Fruit fly (Drosophila melanogaster) whole organism, embryonic: ENCODE measurements around the gene Pp1alpha-96A.

Experiments
- Bgb ChIP-seq: fragments of 200-800 bp; sonication (Bioruptor generic); IDR thresholded peaks from 2 replicates; pipeline ENCODE4 v1.3.6; 2022; ENCODE audit warnings: missing biosample characterization, missing genetic modification characterization; ENCODE audit not compliant: partially characterized antibody
- Blimp-1 ChIP-seq: fragments of 200-800 bp; sonication (Bioruptor generic); optimal IDR thresholded peaks from 3 replicates; lab custom pipeline; 2018; ENCODE audit warnings: missing biosample characterization, missing genetic modification characterization, mild to moderate bottlenecking, moderate library complexity, missing genetic modification reagents
- CG10147 ChIP-seq: fragments of 200-800 bp; sonication (Bioruptor generic); optimal IDR thresholded peaks from 2 replicates; lab custom pipeline; 2019; ENCODE audit warnings: missing biosample characterization, mild to moderate bottlenecking, missing genetic modification characterization, moderate library complexity
- CG10267 ChIP-seq: fragments of 200-800 bp; sonication (Bioruptor generic); optimal IDR thresholded peaks from 2 replicates; lab custom pipeline; 2018; ENCODE audit warnings: missing biosample characterization, mild to moderate bottlenecking, missing genetic modification characterization, moderate library complexity
- CG10543 ChIP-seq: fragments of 200-800 bp; sonication (Bioruptor generic); optimal IDR thresholded peaks from 3 replicates; lab custom pipeline; 2017; ENCODE audit warnings: missing biosample characterization, mild to moderate bottlenecking, missing genetic modification characterization, moderate library complexity
- CG11398 ChIP-seq: fragments of 200-800 bp; sonication (Bioruptor generic); optimal IDR thresholded peaks from 2 replicates; lab custom pipeline; 2016; ENCODE audit warnings: missing biosample characterization, missing genetic modification characterization
- CG12769 ChIP-seq: fragments of 200-800 bp; sonication (Bioruptor generic); optimal IDR thresholded peaks from 2 replicates; lab custom pipeline; 2019; ENCODE audit warnings: missing biosample characterization, mild to moderate bottlenecking, missing genetic modification characterization, moderate library complexity
- CG13287 ChIP-seq: fragments of 200-800 bp; sonication (Bioruptor generic); IDR thresholded peaks from 2 replicates; pipeline ENCODE4 v1.3.6; 2022; ENCODE audit warnings: missing biosample characterization, missing genetic modification characterization; ENCODE audit not compliant: partially characterized antibody
- CG15514 ChIP-seq: fragments of 200-800 bp; sonication (Bioruptor generic); optimal IDR thresholded peaks from 3 replicates; lab custom pipeline; 2017; ENCODE audit warnings: missing biosample characterization, missing genetic modification characterization, mild to moderate bottlenecking, moderate library complexity, missing genetic modification reagents
- CG1603 ChIP-seq: fragments of 200-800 bp; sonication (Bioruptor generic); optimal IDR thresholded peaks from 2 replicates; lab custom pipeline; 2019; ENCODE audit warnings: missing biosample characterization, mild to moderate bottlenecking, missing genetic modification characterization, moderate library complexity
- CG3281 ChIP-seq: fragments of 200-800 bp; sonication (Bioruptor generic); optimal IDR thresholded peaks from 3 replicates; lab custom pipeline; 2017; ENCODE audit warnings: missing biosample characterization, mild to moderate bottlenecking, missing genetic modification characterization
- CG7745 ChIP-seq: fragments of 200-800 bp; sonication (Bioruptor generic); optimal IDR thresholded peaks from 2 replicates; lab custom pipeline; 2018; ENCODE audit warnings: missing biosample characterization, mild to moderate bottlenecking, missing genetic modification characterization, moderate library complexity
- CG7963 ChIP-seq: fragments of 200-800 bp; sonication (Bioruptor generic); IDR thresholded peaks from 3 replicates; pipeline ENCODE4 v1.3.6; 2022; ENCODE audit warnings: missing biosample characterization, missing genetic modification characterization; ENCODE audit not compliant: partially characterized antibody
- CG8290 ChIP-seq, 3 experiments: fragments of 200-800 bp; sonication (Bioruptor generic); optimal IDR thresholded peaks; 2 replicates each; lab custom pipeline; 2016 to 2019; ENCODE audit warnings: missing biosample characterization in 3 of 3, missing genetic modification characterization in 3 of 3, mild to moderate bottlenecking in 2 of 3, moderate library complexity in 1 of 3
- CG8359 ChIP-seq: fragments of 200-800 bp; sonication (Bioruptor generic); optimal IDR thresholded peaks from 2 replicates; lab custom pipeline; 2017; ENCODE audit warnings: missing biosample characterization, mild to moderate bottlenecking, missing genetic modification characterization, borderline replicate concordance
- CG8388 ChIP-seq: fragments of 200-800 bp; sonication (Bioruptor generic); optimal IDR thresholded peaks from 2 replicates; lab custom pipeline; 2019; ENCODE audit warnings: missing biosample characterization, mild to moderate bottlenecking, missing genetic modification characterization, moderate library complexity
- CG9932 ChIP-seq: fragments of 200-800 bp; sonication (Bioruptor generic); IDR thresholded peaks from 2 replicates; pipeline ENCODE4 v1.3.6; 2022; ENCODE audit warnings: missing biosample characterization, missing genetic modification characterization
- CTCF ChIP-seq: fragments of 200-800 bp; sonication (Bioruptor generic); optimal IDR thresholded peaks from 2 replicates; lab custom pipeline; 2017; ENCODE audit warnings: missing biosample characterization, mild to moderate bottlenecking, missing genetic modification characterization, moderate library complexity
- CoRest ChIP-seq: fragments of 200-800 bp; sonication (Bioruptor generic); optimal IDR thresholded peaks from 3 replicates; lab custom pipeline; 2018; ENCODE audit warnings: missing biosample characterization, mild to moderate bottlenecking, missing genetic modification characterization, moderate library complexity
- Eip74EF ChIP-seq, 2 experiments: fragments of 200-800 bp in 1 of 2; fragments of >200 bp in 1 of 2; sonication (Bioruptor generic) in 1 of 2; optimal IDR thresholded peaks; 2 replicates each; lab custom pipeline; 2017 to 2019; ENCODE audit warnings: missing biosample characterization in 2 of 2, missing genetic modification characterization in 2 of 2, mild to moderate bottlenecking in 1 of 2, moderate library complexity in 1 of 2
- H15 ChIP-seq: fragments of 200-800 bp; sonication (Bioruptor generic); IDR thresholded peaks from 3 replicates; pipeline ENCODE4 v1.3.6; 2022; ENCODE audit warnings: missing biosample characterization, missing genetic modification characterization
- Med ChIP-seq: fragments of 200-800 bp; sonication (Bioruptor generic); peaks from one replicate; lab custom pipeline; 2016; ENCODE audit warnings: missing biosample characterization, missing genetic modification characterization, mild to moderate bottlenecking, inconsistent platforms, moderate library complexity
- Nf-YC ChIP-seq: fragments of 200-800 bp; optimal IDR thresholded peaks from 3 replicates; lab custom pipeline; 2019; ENCODE audit warnings: missing biosample characterization, mild to moderate bottlenecking, missing genetic modification characterization, moderate library complexity
- Rfx ChIP-seq: fragments of 200-800 bp; sonication (Bioruptor generic); IDR thresholded peaks from 2 replicates; pipeline ENCODE4 v1.3.6; 2022; ENCODE audit warnings: missing biosample characterization, missing genetic modification characterization
- Xrp1 ChIP-seq: fragments of 200-800 bp; sonication (Bioruptor generic); IDR thresholded peaks from 2 replicates; pipeline ENCODE4 v1.3.6; 2022; ENCODE audit warnings: missing biosample characterization, missing genetic modification characterization
- ab ChIP-seq: fragments of 200-800 bp; sonication (Bioruptor generic); optimal IDR thresholded peaks from 2 replicates; lab custom pipeline; 2016; ENCODE audit warnings: missing biosample characterization, missing genetic modification characterization
- abd-A ChIP-seq: fragments of 200-800 bp; sonication (Bioruptor generic); optimal IDR thresholded peaks from 3 replicates; lab custom pipeline; 2019; ENCODE audit warnings: missing biosample characterization, mild to moderate bottlenecking, missing genetic modification characterization, moderate library complexity
- aop ChIP-seq: fragments of 200-800 bp; sonication (Bioruptor generic); IDR thresholded peaks from 2 replicates; pipeline ENCODE4 v1.3.6; 2022; ENCODE audit warnings: missing biosample characterization, missing genetic modification characterization
- chinmo ChIP-seq: fragments of 200-800 bp; sonication (Bioruptor generic); IDR thresholded peaks from 4 replicates; pipeline ENCODE4 v1.3.6; 2022; ENCODE audit warnings: missing biosample characterization, missing genetic modification characterization; ENCODE audit not compliant: partially characterized antibody
- dm ChIP-seq: fragments of 200-800 bp; sonication (Bioruptor generic); optimal IDR thresholded peaks from 3 replicates; lab custom pipeline; 2016; ENCODE audit warnings: missing biosample characterization, missing genetic modification characterization
- dysf ChIP-seq: fragments of 200-800 bp; sonication (Bioruptor generic); IDR thresholded peaks from 3 replicates; pipeline ENCODE4 v1.3.6; 2022; ENCODE audit warnings: missing biosample characterization, missing genetic modification characterization
- jing ChIP-seq: fragments of 200-800 bp; sonication (Bioruptor generic); optimal IDR thresholded peaks from 2 replicates; lab custom pipeline; 2018; ENCODE audit warnings: missing biosample characterization, mild to moderate bottlenecking, missing genetic modification characterization
- onecut ChIP-seq: fragments of 200-800 bp; sonication (Bioruptor generic); IDR thresholded peaks from 2 replicates; pipeline ENCODE4 v1.3.6; 2022; ENCODE audit warnings: missing biosample characterization, missing genetic modification characterization
- sens ChIP-seq: fragments of 200-800 bp; sonication (Bioruptor generic); peaks from one replicate; lab custom pipeline; 2016; ENCODE audit warnings: missing biosample characterization, missing genetic modification characterization
- seq ChIP-seq: fragments of 200-800 bp; sonication (Bioruptor generic); IDR thresholded peaks from 2 replicates; pipeline ENCODE4 v1.3.6; 2022; ENCODE audit warnings: missing biosample characterization, missing genetic modification characterization
- shn ChIP-seq: fragments of 200-800 bp; sonication (Bioruptor generic); optimal IDR thresholded peaks from 3 replicates; lab custom pipeline; 2016; ENCODE audit warnings: missing biosample characterization, missing genetic modification characterization
- sr ChIP-seq: fragments of 200-800 bp; sonication (Bioruptor generic); IDR thresholded peaks from 3 replicates; pipeline ENCODE4 v1.3.6; 2022; ENCODE audit warnings: missing biosample characterization, missing genetic modification characterization
- stwl ChIP-seq: fragments of 200-800 bp; sonication (Bioruptor generic); optimal IDR thresholded peaks from 3 replicates; lab custom pipeline; 2018; ENCODE audit warnings: missing biosample characterization, mild to moderate bottlenecking, missing genetic modification characterization, moderate library complexity
- tin ChIP-seq: fragments of 200-800 bp; sonication (Bioruptor generic); optimal IDR thresholded peaks from 3 replicates; lab custom pipeline; 2016; ENCODE audit warnings: missing biosample characterization, missing genetic modification characterization
- trh ChIP-seq: fragments of 200-800 bp; sonication (Bioruptor generic); optimal IDR thresholded peaks from 2 replicates; lab custom pipeline; 2016; ENCODE audit warnings: missing biosample characterization, missing genetic modification characterization
- vfl ChIP-seq: fragments of 200-800 bp; sonication (Bioruptor generic); optimal IDR thresholded peaks from 2 replicates; lab custom pipeline; 2016; ENCODE audit warnings: missing biosample characterization, missing genetic modification characterization
- vnd ChIP-seq: fragments of 200-800 bp; sonication (Bioruptor generic); IDR thresholded peaks from 3 replicates; pipeline ENCODE4 v1.3.6; 2022; ENCODE audit warnings: missing biosample characterization, missing genetic modification characterization; ENCODE audit not compliant: partially characterized antibody
- vvl ChIP-seq: fragments of 200-800 bp; sonication (Bioruptor generic); IDR thresholded peaks from 2 replicates; pipeline ENCODE4 v1.3.6; 2022; ENCODE audit warnings: missing biosample characterization, missing genetic modification characterization
- wdn ChIP-seq: fragments of 200-800 bp; sonication (Bioruptor generic); IDR thresholded peaks from 2 replicates; pipeline ENCODE4 v1.3.6; 2022; ENCODE audit warnings: missing biosample characterization, missing genetic modification characterization

Pp1alpha-96A gene

dm6 chr3R:24521313-24521712 lies 3.2 kb downstream of the Pp1alpha-96A start:
- TF ChIP-seq trh (GFP tag; lab: Kevin White, UChicago) (no peak), chinmo (GFP tag; lab: Robert Waterston, UW) (0 out of 4 replicates have a peak, but pooled peaks have one; percentile 24), Xrp1 (GFP tag; lab: Robert Waterston, UW) (0 out of 2 replicates have a peak, but pooled peaks have one; percentile 8), CG8388 (GFP tag; lab: Kevin White, UChicago) (peak; percentile 65), Eip74EF (GFP tag; optimal IDR thresholded peaks at IDR 0.05; lab: Kevin White, UChicago) (no peak), CG3281 (no peak), dysf (GFP tag; lab: Robert Waterston, UW) (0 out of 3 replicates have a peak, but pooled peaks have one; percentile 21), CG8359 (GFP tag; lab: Kevin White, UChicago) (no peak), sens (GFP tag; lab: Kevin White, UChicago) (peak; percentile 55)

- peak; percentile 36 for TF ChIP-seq CG10267
- no peak for TF ChIP-seq seq (GFP tag; lab: Robert Waterston, UW)
- TF ChIP-seq CG7963 (GFP tag; lab: Robert Waterston, UW) = no peak
- no peak for TF ChIP-seq CG13287 (GFP tag; lab: Robert Waterston, UW)
- TF ChIP-seq shn (GFP tag; lab: Kevin White, UChicago) = no peak
- no peak for TF ChIP-seq Nf-YC (tag; lab: Kevin White, UChicago)
- peak; percentile 64 for TF ChIP-seq stwl (tag; lab: Kevin White, UChicago)
These were observed 5.5 kb downstream of the Pp1alpha-96A start, which contains the start of gene CG13622 for dm6 chr3R:24523578-24523977. Gene CG13622, minus strand, starts transcription at chr3R:24523678.

DNA sequence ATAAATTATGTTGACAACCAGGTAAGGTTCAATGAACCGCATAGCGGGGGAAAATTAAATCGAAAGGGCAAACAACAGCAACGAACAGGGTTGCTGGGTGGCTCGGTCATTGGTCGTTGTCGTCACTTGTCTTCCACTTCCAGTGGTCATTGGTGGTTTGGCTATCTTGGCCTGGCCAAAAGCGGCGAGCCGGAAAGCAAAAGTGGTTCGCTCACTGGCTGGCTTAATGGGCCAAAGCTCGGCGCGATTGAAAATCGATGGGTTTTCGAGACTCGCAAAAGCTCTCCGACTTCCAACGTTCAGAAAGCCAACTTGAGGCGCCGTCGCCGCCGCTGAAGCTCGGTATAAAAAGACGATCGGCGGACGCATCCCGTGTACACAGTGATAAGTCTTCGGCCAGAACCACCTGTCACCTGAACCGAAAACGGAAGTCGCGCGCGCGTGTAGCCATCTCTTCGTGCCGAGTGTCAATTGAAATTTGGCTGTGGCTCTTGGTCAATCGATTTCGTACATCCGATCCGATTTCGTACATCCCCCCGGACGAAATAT lies 6.4 kb downstream of the Pp1alpha-96A start, which contains the start of gene Jhbp12:
TSS of gene Jhbp12 (plus strand) at position 369 of the 549 bp plus-strand sequence.
- TF ChIP-seq CG11398 (GFP tag; lab: Kevin White, UChicago) (no peak), jing (no peak), H15 (GFP tag; lab: Robert Waterston, UW) (no peak), tin (no peak), CG9932 (GFP tag; lab: Robert Waterston, UW) (0 out of 2 replicates have a peak, but pooled peaks have one; percentile 17), Med (GFP tag; lab: Kevin White, UChicago) (peak; percentile 72), sr (GFP tag; lab: Robert Waterston, UW) (no peak), Eip74EF (GFP tag; optimal IDR thresholded peaks at IDR 0.05; lab: Kevin White, UChicago) (peak in 1 of 2 experiments; percentile 39), CG13287 (GFP tag; lab: Robert Waterston, UW) (peak; percentile 43; the same call in 1 of the 2 replicates), CG10543 (GFP tag; lab: Kevin White, UChicago) (peak; percentile 19), CoRest (tag; lab: Kevin White, UChicago) (no peak), ab (GFP tag; lab: Kevin White, UChicago) (no peak), Blimp-1 (GFP tag; lab: Kevin White, UChicago) (peak; percentile 87), dm (no peak), CTCF (GFP tag; lab: Kevin White, UChicago) (peak; percentile 19), CG8290 (GFP tag; optimal IDR thresholded peaks at IDR 0.05; lab: Kevin White, UChicago) (no peak), CG8290 (tag; optimal IDR thresholded peaks at IDR 0.05; lab: Kevin White, UChicago) (peak in 1 of 2 experiments; percentile 6), CG15514 (GFP tag; lab: Kevin White, UChicago) (peak; percentile 51), aop (no peak), CG1603 (tag; lab: Kevin White, UChicago) (peak; percentile 16), vfl (GFP tag; lab: Kevin White, UChicago) (no peak), abd-A (peak; percentile 27), vvl (0 out of 2 replicates have a peak, but pooled peaks have one; percentile 27), Rfx (GFP tag; lab: Robert Waterston, UW) (peak; percentile 29; the same call in 1 of the 2 replicates), Bgb (GFP tag; lab: Robert Waterston, UW) (peak; percentile 32; the same call in 1 of the 2 replicates), onecut (GFP tag; lab: Robert Waterston, UW) (peak; percentile 46; the same call in 1 of the 2 replicates), vnd (0 out of 3 replicates have a peak, but pooled peaks have one; percentile 32), Nf-YC (tag; lab: Kevin White, UChicago) (peak; percentile 14), CG10147 (GFP tag; lab: Kevin White, UChicago) (no peak), chinmo (GFP tag; lab: Robert Waterston, UW) (peak; percentile 73; the same call in 1 of the 4 replicates), CG7745 (tag; lab: Kevin White, UChicago) (no peak), wdn (GFP tag; lab: Robert Waterston, UW) (no peak), CG12769 (tag; lab: Kevin White, UChicago) (peak; percentile 56), dysf (GFP tag; lab: Robert Waterston, UW) (peak; percentile 7; the same call in 1 of the 3 replicates)
